Fruit fly (Drosophila melanogaster) whole organism, embryonic: ENCODE measurements around the gene Hsp67Ba.
A peak's percentile ranks its signal among the peaks of the same experiment; 100 is the strongest.

Experiments used
- Ada2b ChIP-seq: fragments of 200-800 bp; sonication (Bioruptor generic); IDR thresholded peaks from 2 replicates; pipeline ENCODE4 v1.3.6; 2022; ENCODE audit warnings: missing biosample characterization, missing genetic modification characterization
- B-H2 ChIP-seq: fragments of 200-800 bp; sonication (Bioruptor generic); optimal IDR thresholded peaks from 2 replicates; lab custom pipeline; 2018; ENCODE audit warnings: missing biosample characterization, mild to moderate bottlenecking, missing genetic modification characterization
- Bteb2 ChIP-seq: fragments of 200-800 bp; sonication (Bioruptor generic); optimal IDR thresholded peaks from 2 replicates; lab custom pipeline; 2016; ENCODE audit warnings: missing biosample characterization, missing genetic modification characterization
- CG10431 ChIP-seq: fragments of 200-800 bp; sonication (Bioruptor generic); optimal IDR thresholded peaks from 3 replicates; lab custom pipeline; 2018; ENCODE audit warnings: missing biosample characterization, mild to moderate bottlenecking, missing genetic modification characterization
- CG10462 ChIP-seq: fragments of 200-800 bp; sonication (Bioruptor generic); optimal IDR thresholded peaks from 2 replicates; lab custom pipeline; 2016; ENCODE audit warnings: missing biosample characterization, missing genetic modification characterization
- CG10543 ChIP-seq: fragments of 200-800 bp; sonication (Bioruptor generic); optimal IDR thresholded peaks from 3 replicates; lab custom pipeline; 2017; ENCODE audit warnings: missing biosample characterization, mild to moderate bottlenecking, missing genetic modification characterization, moderate library complexity
- CG11247 ChIP-seq: fragments of 200-800 bp; sonication (Bioruptor generic); IDR thresholded peaks from 2 replicates; pipeline ENCODE4 v1.3.6; 2022; ENCODE audit warnings: missing biosample characterization, missing genetic modification characterization
- CG11560 ChIP-seq: fragments of 200-800 bp; sonication (Bioruptor generic); IDR thresholded peaks from 3 replicates; pipeline ENCODE4 v1.3.6; 2022; ENCODE audit warnings: missing biosample characterization, missing genetic modification characterization
- CG11695 ChIP-seq: fragments of 200-800 bp; sonication (Bioruptor generic); IDR thresholded peaks from 3 replicates; pipeline ENCODE4 v1.3.6; 2022; ENCODE audit warnings: missing biosample characterization, missing genetic modification characterization
- CG12219 ChIP-seq: fragments of 200-800 bp; sonication (Bioruptor generic); optimal IDR thresholded peaks from 3 replicates; lab custom pipeline; 2018; ENCODE audit warnings: missing biosample characterization, mild to moderate bottlenecking, missing genetic modification characterization
- CG1233 ChIP-seq: fragments of 200-800 bp; sonication (Bioruptor generic); optimal IDR thresholded peaks from 4 replicates; lab custom pipeline; 2018; ENCODE audit warnings: missing biosample characterization, mild to moderate bottlenecking, missing genetic modification characterization
- CG12391 ChIP-seq: fragments of 200-800 bp; sonication (Bioruptor generic); optimal IDR thresholded peaks from 3 replicates; lab custom pipeline; 2018; ENCODE audit warnings: missing biosample characterization, mild to moderate bottlenecking, missing genetic modification characterization, moderate library complexity
- CG12769 ChIP-seq: fragments of 200-800 bp; sonication (Bioruptor generic); optimal IDR thresholded peaks from 2 replicates; lab custom pipeline; 2019; ENCODE audit warnings: missing biosample characterization, mild to moderate bottlenecking, missing genetic modification characterization, moderate library complexity
- CG14710 ChIP-seq: fragments of 200-800 bp; sonication (Bioruptor generic); optimal IDR thresholded peaks from 3 replicates; lab custom pipeline; 2019; ENCODE audit warnings: missing biosample characterization, mild to moderate bottlenecking, missing genetic modification characterization, moderate library complexity
- CG17802 ChIP-seq: fragments of 200-800 bp; sonication (Bioruptor generic); optimal IDR thresholded peaks from 2 replicates; lab custom pipeline; 2018; ENCODE audit warnings: missing biosample characterization, mild to moderate bottlenecking, missing genetic modification characterization, moderate library complexity
- CG32532 ChIP-seq: fragments of 200-800 bp; sonication (Bioruptor generic); IDR thresholded peaks from 2 replicates; pipeline ENCODE4 v1.3.6; 2022; ENCODE audit warnings: missing biosample characterization, missing genetic modification characterization
- CG3838 ChIP-seq: fragments of 200-800 bp; sonication (Bioruptor generic); optimal IDR thresholded peaks from 3 replicates; lab custom pipeline; 2016; ENCODE audit warnings: missing biosample characterization, missing genetic modification characterization
- CG3995 ChIP-seq: fragments of 200-800 bp; sonication (Bioruptor generic); optimal IDR thresholded peaks from 3 replicates; lab custom pipeline; 2016; ENCODE audit warnings: missing biosample characterization, missing genetic modification characterization
- CG7271 ChIP-seq: fragments of 200-800 bp; sonication (Bioruptor generic); optimal IDR thresholded peaks from 2 replicates; lab custom pipeline; 2018; ENCODE audit warnings: missing biosample characterization, mild to moderate bottlenecking, missing genetic modification characterization, moderate library complexity
- CG7372 ChIP-seq: fragments of 200-800 bp; sonication (Bioruptor generic); IDR thresholded peaks from 2 replicates; pipeline ENCODE4 v1.3.6; 2022; ENCODE audit warnings: missing biosample characterization, missing genetic modification characterization
- CG7963 ChIP-seq: fragments of 200-800 bp; sonication (Bioruptor generic); IDR thresholded peaks from 3 replicates; pipeline ENCODE4 v1.3.6; 2022; ENCODE audit warnings: missing biosample characterization, missing genetic modification characterization; ENCODE audit not compliant: partially characterized antibody
- CG8944 ChIP-seq: fragments of 200-800 bp; sonication (Bioruptor generic); optimal IDR thresholded peaks from 3 replicates; lab custom pipeline; 2016; ENCODE audit warnings: missing biosample characterization, missing genetic modification characterization
- D19A ChIP-seq: fragments of 200-800 bp; optimal IDR thresholded peaks from 3 replicates; lab custom pipeline; 2019; ENCODE audit warnings: missing biosample characterization, mild to moderate bottlenecking, missing genetic modification characterization, moderate library complexity
- D19B ChIP-seq: fragments of 200-800 bp; sonication (Bioruptor generic); optimal IDR thresholded peaks from 2 replicates; lab custom pipeline; 2017; ENCODE audit warnings: missing biosample characterization, mild to moderate bottlenecking, missing genetic modification characterization
- Deaf1 ChIP-seq: fragments of 200-800 bp; optimal IDR thresholded peaks from 3 replicates; lab custom pipeline; 2019; ENCODE audit warnings: missing biosample characterization, mild to moderate bottlenecking, missing genetic modification characterization, moderate library complexity
- Drgx ChIP-seq: fragments of 200-800 bp; sonication (Bioruptor generic); IDR thresholded peaks from 2 replicates; pipeline ENCODE4 v1.3.6; 2022; ENCODE audit warnings: missing biosample characterization, missing genetic modification characterization
- Ets65A ChIP-seq: fragments of 200-800 bp; sonication (Bioruptor generic); peaks from one replicate; lab custom pipeline; 2016; ENCODE audit warnings: missing biosample characterization, missing genetic modification characterization
- Ets97D ChIP-seq: fragments of 200-800 bp; sonication (Bioruptor generic); optimal IDR thresholded peaks from 3 replicates; lab custom pipeline; 2016; ENCODE audit warnings: missing biosample characterization, missing genetic modification characterization
- H2.0 ChIP-seq: fragments of 200-800 bp; sonication (Bioruptor generic); IDR thresholded peaks from 2 replicates; pipeline ENCODE4 v1.3.6; 2022; ENCODE audit warnings: missing biosample characterization, missing genetic modification characterization
- HLHmδ ChIP-seq: fragments of 200-800 bp; sonication (Bioruptor generic); optimal IDR thresholded peaks from 2 replicates; lab custom pipeline; 2018; ENCODE audit warnings: missing biosample characterization, mild to moderate bottlenecking, missing genetic modification characterization, moderate library complexity
- Lpt ChIP-seq: fragments of >200 bp; optimal IDR thresholded peaks from 2 replicates; lab custom pipeline; 2018; ENCODE audit warnings: missing biosample characterization, missing genetic modification characterization
- Mes4 ChIP-seq: fragments of 200-800 bp; sonication (Bioruptor generic); optimal IDR thresholded peaks from 2 replicates; lab custom pipeline; 2016; ENCODE audit warnings: missing biosample characterization, missing genetic modification characterization
- Oli ChIP-seq: fragments of 200-800 bp; sonication (Bioruptor generic); optimal IDR thresholded peaks from 2 replicates; lab custom pipeline; 2018; ENCODE audit warnings: missing biosample characterization, mild to moderate bottlenecking, missing genetic modification characterization, moderate library complexity
- Opbp ChIP-seq: fragments of 200-800 bp; sonication (Bioruptor generic); IDR thresholded peaks from 3 replicates; pipeline ENCODE4 v1.3.6; 2022; ENCODE audit warnings: missing biosample characterization, missing genetic modification characterization; ENCODE audit not compliant: partially characterized antibody
- Side ChIP-seq: fragments of 200-800 bp; sonication (Bioruptor generic); optimal IDR thresholded peaks from 2 replicates; lab custom pipeline; 2016; ENCODE audit warnings: missing biosample characterization, missing genetic modification characterization
- Sox100B ChIP-seq: fragments of 200-800 bp; sonication (Bioruptor generic); optimal IDR thresholded peaks from 3 replicates; lab custom pipeline; 2018; ENCODE audit warnings: missing biosample characterization, mild to moderate bottlenecking, missing genetic modification characterization
- Ssrp ChIP-seq: fragments of 200-800 bp; sonication (Bioruptor generic); optimal IDR thresholded peaks from 2 replicates; lab custom pipeline; 2018; ENCODE audit warnings: missing biosample characterization, mild to moderate bottlenecking, missing genetic modification characterization, moderate library complexity
- cato ChIP-seq: fragments of 200-800 bp; sonication (Bioruptor generic); optimal IDR thresholded peaks from 2 replicates; lab custom pipeline; 2016; ENCODE audit warnings: missing biosample characterization, missing genetic modification characterization, borderline replicate concordance
- dm ChIP-seq: fragments of 200-800 bp; sonication (Bioruptor generic); optimal IDR thresholded peaks from 3 replicates; lab custom pipeline; 2016; ENCODE audit warnings: missing biosample characterization, missing genetic modification characterization
- fru ChIP-seq: fragments of >200 bp; optimal IDR thresholded peaks from 2 replicates; lab custom pipeline; 2017
- ind ChIP-seq: fragments of 200-800 bp; sonication (Bioruptor generic); optimal IDR thresholded peaks from 3 replicates; lab custom pipeline; 2016; ENCODE audit warnings: missing biosample characterization, missing genetic modification characterization
- insv ChIP-seq, 2 experiments: fragments of 200-800 bp; sonication (Bioruptor generic); optimal IDR thresholded peaks; 3 replicates each; lab custom pipeline; 2016 to 2018; ENCODE audit warnings: missing biosample characterization in 2 of 2, missing genetic modification characterization in 2 of 2
- nerfin-1 ChIP-seq: fragments of 200-800 bp; sonication (Bioruptor generic); optimal IDR thresholded peaks from 3 replicates; lab custom pipeline; 2019; ENCODE audit warnings: missing biosample characterization, mild to moderate bottlenecking, missing genetic modification characterization, moderate library complexity
- otp ChIP-seq: fragments of 200-800 bp; sonication (Bioruptor generic); IDR thresholded peaks from 3 replicates; pipeline ENCODE4, ENCODE4 v1.3.6; 2022; ENCODE audit warnings: missing biosample characterization, missing genetic modification characterization
- pnt ChIP-seq: fragments of 200-800 bp; sonication (Bioruptor generic); optimal IDR thresholded peaks from 3 replicates; lab custom pipeline; 2016; ENCODE audit warnings: missing biosample characterization, missing genetic modification characterization
- ro ChIP-seq: fragments of 200-800 bp; sonication (Bioruptor generic); IDR thresholded peaks from 2 replicates; pipeline ENCODE4 v1.3.6; 2022; ENCODE audit warnings: missing biosample characterization, missing genetic modification characterization
- toy ChIP-seq: fragments of 200-800 bp; sonication (Bioruptor generic); IDR thresholded peaks from 2 replicates; pipeline ENCODE4 v1.3.6; 2022; ENCODE audit warnings: missing biosample characterization, missing genetic modification characterization
- unc-4 ChIP-seq: fragments of 200-800 bp; sonication (Bioruptor generic); IDR thresholded peaks from 2 replicates; pipeline ENCODE4 v1.3.6; 2022; ENCODE audit warnings: missing biosample characterization, missing genetic modification characterization; ENCODE audit not compliant: partially characterized antibody
- unpg ChIP-seq: fragments of 200-800 bp; sonication (Bioruptor generic); optimal IDR thresholded peaks from 3 replicates; lab custom pipeline; 2018; ENCODE audit warnings: missing biosample characterization, mild to moderate bottlenecking, missing genetic modification characterization, moderate library complexity
- vvl ChIP-seq: fragments of 200-800 bp; sonication (Bioruptor generic); IDR thresholded peaks from 2 replicates; pipeline ENCODE4 v1.3.6; 2022; ENCODE audit warnings: missing biosample characterization, missing genetic modification characterization

Gene Hsp67Ba

DNA sequence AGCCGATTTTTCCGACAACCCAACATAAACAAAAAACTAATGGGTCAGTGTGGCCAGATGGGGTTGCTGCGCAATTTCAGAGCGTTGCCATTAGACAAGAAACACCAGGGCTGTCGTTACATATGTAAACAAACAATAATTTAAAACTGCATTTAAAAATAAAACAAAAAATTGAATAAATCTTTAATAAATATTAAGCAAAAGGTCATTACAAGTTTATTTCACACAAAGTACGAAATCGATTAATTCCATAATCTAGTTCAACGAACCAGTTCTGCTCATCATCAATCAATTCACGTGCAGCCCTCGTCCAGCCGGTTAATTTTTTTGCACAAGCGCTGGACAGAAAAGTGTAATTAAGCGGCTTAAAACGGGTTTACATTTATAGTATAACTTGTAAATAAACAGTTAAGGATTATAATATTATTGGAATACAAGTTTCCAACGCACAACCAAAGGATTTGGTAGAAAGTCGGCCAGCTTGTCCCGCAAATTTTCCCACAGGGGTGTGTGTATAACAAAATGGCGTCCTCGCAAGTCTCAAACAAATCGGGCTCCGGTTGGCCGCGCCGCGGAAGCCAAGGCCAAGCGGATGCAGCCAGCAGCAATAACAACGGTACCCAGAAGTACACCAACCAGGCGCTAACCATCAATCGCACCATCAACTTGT lies 31.6 kb upstream of the Hsp67Ba start, which contains the start of the genes CG4022 and Cpsf5 (continued):
- TF ChIP-seq Bteb2 (peak; percentile 48), D19B (GFP tag; lab: Kevin White, UChicago) (peak; percentile 45), pnt (GFP tag; lab: Kevin White, UChicago) (peak; percentile 51), Opbp (GFP tag; lab: Robert Waterston, UW) (no peak), CG12219 (GFP tag; lab: Kevin White, UChicago) (peak; percentile 69), CG7963 (GFP tag; lab: Robert Waterston, UW) (no peak), toy (GFP tag; lab: Robert Waterston, UW) (peak; percentile 24; the same call in 1 of the 2 replicates), nerfin-1 (tag; lab: Kevin White, UChicago) (peak; percentile 69), unpg (GFP tag; lab: Kevin White, UChicago) (peak; percentile 87), CG12391 (tag; lab: Kevin White, UChicago) (peak; percentile 95), CG3995 (peak; percentile 6), Oli (peak; percentile 69), Sox100B (peak; percentile 71), ro (GFP tag; lab: Robert Waterston, UW) (no peak), CG10462 (GFP tag; lab: Kevin White, UChicago) (peak; percentile 67), Side (GFP tag; lab: Kevin White, UChicago) (peak; percentile 34), CG3838 (GFP tag; lab: Kevin White, UChicago) (peak; percentile 74), cato (GFP tag; lab: Kevin White, UChicago) (peak; percentile 54), Ets65A (peak; percentile 90), Ets97D (GFP tag; lab: Kevin White, UChicago) (peak; percentile 63), Drgx (peak; percentile 39), otp (GFP tag; lab: Robert Waterston, UW) (peak; percentile 74; the same call in 1 of the 3 replicates), CG17802 (tag; lab: Kevin White, UChicago) (peak; percentile 42), CG10543 (GFP tag; lab: Kevin White, UChicago) (peak; percentile 92), ind (peak; percentile 75), Deaf1 (peak; percentile 60), D19A (tag; lab: Kevin White, UChicago) (peak; percentile 52), CG12769 (tag; lab: Kevin White, UChicago) (peak; percentile 71), B-H2 (GFP tag; lab: Kevin White, UChicago) (peak; percentile 89), fru (lab: Kevin White, UChicago) (no peak), CG11560 (tag; lab: Robert Waterston, UW) (0 out of 3 replicates have a peak, but pooled peaks have one; percentile 20), H2.0 (GFP tag; lab: Robert Waterston, UW) (peak; percentile 81), CG7271 (tag; lab: Kevin White, UChicago) (peak; percentile 67), vvl (peak; percentile 85), CG10431 (GFP tag; lab: Kevin White, UChicago) (peak; percentile 81), unc-4 (GFP tag; lab: Robert Waterston, UW) (0 out of 2 replicates have a peak, but pooled peaks have one; percentile 16), dm (GFP tag; lab: Kevin White, UChicago) (peak; percentile 30), CG11247 (GFP tag; lab: Robert Waterston, UW) (peak; percentile 70), Lpt (no peak), CG1233 (GFP tag; lab: Kevin White, UChicago) (peak; percentile 42), CG8944 (GFP tag; lab: Kevin White, UChicago) (peak; percentile 3), Mes4 (GFP tag; lab: Kevin White, UChicago) (peak; percentile 32), CG11695 (GFP tag; lab: Robert Waterston, UW) (peak; percentile 73), Ssrp (tag; lab: Kevin White, UChicago) (peak; percentile 84), Ada2b (GFP tag; lab: Robert Waterston, UW) (peak; percentile 78), CG14710 (peak; percentile 90), CG7372 (GFP tag; lab: Robert Waterston, UW) (peak; percentile 84), insv (GFP tag; optimal IDR thresholded peaks at IDR 0.05; lab: Kevin White, UChicago) (peak in 1 of 2 experiments; percentile 66), HLHmδ (GFP tag; lab: Kevin White, UChicago) (no peak), CG32532 (GFP tag; lab: Robert Waterston, UW) (peak; percentile 91)
